Worm (Caenorhabditis elegans) whole organism, early embryonic: Measurements from ENCODE around the gene spp-16.

Source experiments
- B0310.2 ChIP-seq: sonication (generic microtip); optimal IDR thresholded peaks from 2 replicates; lab custom pipeline; 2016; ENCODE audit warnings: mild to moderate bottlenecking, missing genetic modification characterization, missing compliant biosample characterization
- F13C5.2 ChIP-seq: sonication (generic microtip); optimal IDR thresholded peaks from 2 replicates; lab custom pipeline; 2017; ENCODE audit warnings: mild to moderate bottlenecking, missing genetic modification characterization, inconsistent platforms, missing compliant biosample characterization
- aly-1 ChIP-seq: sonication (generic microtip); optimal IDR thresholded peaks from 2 replicates; lab custom pipeline; 2016; ENCODE audit warnings: missing genetic modification characterization, missing compliant biosample characterization
- ama-1 ChIP-seq: fragments of 150-350 bp; optimal IDR thresholded peaks from 2 replicates; lab custom pipeline; 2014
- ceh-13 ChIP-seq: fragments of 200-800 bp; sonication (Bioruptor generic); optimal IDR thresholded peaks from 2 replicates; lab custom pipeline; 2018; ENCODE audit warnings: mild to moderate bottlenecking, missing genetic modification characterization, missing compliant biosample characterization
- ceh-36 ChIP-seq: sonication (generic microtip); optimal IDR thresholded peaks from 2 replicates; lab custom pipeline; 2016; ENCODE audit warnings: missing genetic modification characterization, inconsistent platforms, missing compliant biosample characterization
- ets-7 ChIP-seq: sonication (generic microtip); optimal IDR thresholded peaks from 2 replicates; lab custom pipeline; 2016; ENCODE audit warnings: missing genotype, missing genetic modification characterization, missing compliant biosample characterization
- hmbx-1 ChIP-seq: sonication (generic microtip); optimal IDR thresholded peaks from 2 replicates; lab custom pipeline; 2016; ENCODE audit warnings: mild to moderate bottlenecking, missing genetic modification characterization, missing compliant biosample characterization
- hnd-1 ChIP-seq: sonication (generic microtip); optimal IDR thresholded peaks from 2 replicates; lab custom pipeline; 2016; ENCODE audit warnings: missing genetic modification characterization, missing compliant biosample characterization
- tbx-11 ChIP-seq: fragments of 200-800 bp; sonication (Bioruptor generic); IDR thresholded peaks from 2 replicates; pipeline ENCODE4 v1.3.6; 2022; ENCODE audit warnings: missing genetic modification characterization, missing compliant biosample characterization
- tbx-37 ChIP-seq: fragments of 200-800 bp; sonication (Bioruptor generic); conservative IDR thresholded peaks from 2 replicates; pipeline ENCODE4 v1.3.6; 2022; ENCODE audit warnings: missing genetic modification reagents, missing genetic modification characterization, missing compliant biosample characterization
- tra-4 ChIP-seq: sonication (generic microtip); optimal IDR thresholded peaks from 2 replicates; lab custom pipeline; 2017; ENCODE audit warnings: missing genetic modification characterization, missing compliant biosample characterization

DNA sequence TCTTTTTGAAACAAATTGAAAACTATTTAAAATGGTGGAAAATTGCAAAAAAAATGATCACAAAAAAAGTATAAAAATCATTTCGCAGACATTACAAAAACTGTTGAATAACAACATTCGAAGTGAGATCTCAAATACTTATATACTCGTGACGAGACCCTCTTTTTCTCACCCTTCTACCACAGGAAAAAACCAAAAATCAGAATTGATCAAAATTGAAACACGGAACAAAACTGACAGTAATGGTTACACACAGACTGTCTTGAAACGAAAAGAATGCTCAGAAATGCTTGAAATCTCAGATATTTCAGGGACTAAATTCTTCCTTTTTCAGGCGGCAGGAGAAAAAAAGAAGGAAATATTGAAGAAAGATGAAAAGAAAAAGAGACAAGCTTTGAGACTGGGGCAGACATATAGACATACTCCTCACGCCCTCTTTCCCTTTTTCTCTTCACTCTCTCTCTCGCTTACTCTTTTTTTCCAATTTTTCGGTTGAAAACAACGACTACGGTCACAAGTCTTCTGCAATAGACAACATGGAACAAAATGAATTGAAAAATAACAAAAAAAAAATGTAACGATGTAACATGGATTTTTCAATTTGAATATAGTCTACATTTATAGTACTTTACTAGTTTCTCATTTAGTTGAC is 39.4 kb downstream of the spp-16 start:
- TF ChIP-seq aly-1 (tag; lab: Kevin White, UChicago) (no peak), ama-1 (no peak), B0310.2 (tag; lab: Kevin White, UChicago) (no peak), ets-7 (tag; lab: Kevin White, UChicago) (no peak), ceh-13 (GFP tag; lab: Kevin White, UChicago) (no peak), tbx-11 (GFP tag; lab: Robert Waterston, UW) (no peak), hnd-1 (tag; lab: Kevin White, UChicago) (no peak), ceh-36 (tag; lab: Kevin White, UChicago) (no peak), tbx-37 (GFP tag; lab: Robert Waterston, UW) (no peak), F13C5.2 (tag; lab: Kevin White, UChicago) (no peak), tra-4 (tag; lab: Kevin White, UChicago) (no peak), hmbx-1 (tag; lab: Kevin White, UChicago) (no peak)
